Fruit fly (Drosophila melanogaster) whole organism, embryonic: ENCODE results near the gene gkt.

Experiments
- Neu2 ChIP-seq: fragments of 200-800 bp; sonication (Bioruptor generic); optimal IDR thresholded peaks from 3 replicates; lab custom pipeline; 2016; ENCODE audit warnings: missing biosample characterization, missing genetic modification characterization, borderline replicate concordance
- amos ChIP-seq: fragments of 200-800 bp; sonication (Bioruptor generic); IDR thresholded peaks from 2 replicates; pipeline ENCODE4 v1.3.6; 2022; ENCODE audit warnings: missing biosample characterization, missing genetic modification characterization; ENCODE audit not compliant: partially characterized antibody
- pzg ChIP-seq: fragments of 200-800 bp; sonication (Bioruptor generic); optimal IDR thresholded peaks from 3 replicates; lab custom pipeline; 2018; ENCODE audit warnings: missing biosample characterization, mild to moderate bottlenecking, missing genetic modification characterization, moderate library complexity
- trh ChIP-seq: fragments of 200-800 bp; sonication (Bioruptor generic); optimal IDR thresholded peaks from 2 replicates; lab custom pipeline; 2016; ENCODE audit warnings: missing biosample characterization, missing genetic modification characterization

dm6 chr2L:3130417-3130816, 29.3 kb upstream of the gkt start:
- TF ChIP-seq Neu2 (GFP tag; lab: Kevin White, UChicago) (no peak), trh (no peak), pzg (no peak), amos (no peak)
